Fruit fly (Drosophila melanogaster): ENCODE measurements around the gene Usf.

Gene Usf

DNA sequence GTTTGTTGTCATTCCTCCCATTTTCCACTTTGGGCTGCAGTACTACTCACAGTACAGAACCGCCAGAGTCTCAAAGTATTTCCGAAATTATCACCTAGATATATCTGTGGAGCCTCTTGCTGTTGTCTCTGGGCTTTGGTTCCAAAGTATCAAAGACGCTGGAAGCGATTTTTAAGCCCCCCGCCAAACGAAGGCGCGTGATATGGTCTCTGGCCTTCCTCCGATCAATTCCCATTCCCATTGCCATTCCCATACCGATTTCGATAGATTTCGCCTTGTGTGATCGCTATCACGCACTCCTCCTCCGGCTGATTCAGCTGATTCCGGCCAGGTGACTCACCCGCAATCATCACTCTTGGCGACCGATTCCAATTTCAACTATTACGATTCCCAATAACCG, 39.0 kb upstream of the Usf start:
- TF ChIP-seq CG8159 (tag; optimal IDR thresholded peaks at IDR 0.05) (no peak), Pif1A (GFP tag; optimal IDR thresholded peaks at IDR 0.05) (no peak), CG13204 (GFP tag; optimal IDR thresholded peaks at IDR 0.05) (no peak), CG12605 (GFP tag; IDR thresholded peaks at IDR 0.05) (no peak), CG32121 (GFP tag; IDR thresholded peaks at IDR 0.05) (no peak), CG9948 (tag; optimal IDR thresholded peaks at IDR 0.05) (no peak), CG14655 (GFP tag; optimal IDR thresholded peaks at IDR 0.05) (no peak), CG8301 (tag; optimal IDR thresholded peaks at IDR 0.05) (no peak), Snoo (tag; optimal IDR thresholded peaks at IDR 0.05) (no peak), Ets98B (GFP tag; IDR thresholded peaks at IDR 0.05) (no peak)

DNA sequence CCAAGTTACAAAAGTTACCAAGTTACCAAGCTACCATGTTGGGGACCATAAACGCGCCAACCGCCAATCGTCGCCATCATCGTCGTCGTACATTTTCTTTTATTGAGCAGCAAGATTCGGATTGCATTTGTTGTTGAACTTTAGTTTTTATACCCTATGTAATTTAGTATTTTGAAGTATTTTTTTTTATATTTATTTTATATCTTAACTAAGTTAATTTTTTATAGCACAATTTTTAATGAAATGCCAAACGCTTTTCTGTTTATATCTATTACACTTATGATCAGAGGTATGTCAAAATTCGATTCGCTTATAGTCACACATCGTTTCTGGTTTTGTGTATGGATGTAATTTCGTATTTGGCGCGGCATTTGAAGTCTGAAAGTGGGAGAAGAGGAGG, 33.8 kb upstream of the Usf start:
- TF ChIP-seq CG13204 (GFP tag; optimal IDR thresholded peaks at IDR 0.05) (no peak), CG8301 (tag; optimal IDR thresholded peaks at IDR 0.05) (peak; percentile 35), CG4496 (GFP tag; IDR thresholded peaks at IDR 0.05) (no peak), CG10348 (GFP tag; IDR thresholded peaks at IDR 0.05) (no peak), Pif1A (GFP tag; optimal IDR thresholded peaks at IDR 0.05) (no peak), Ets98B (GFP tag; IDR thresholded peaks at IDR 0.05) (0 out of 2 replicates have a peak, but pooled peaks have one; percentile 31), CG8159 (tag; optimal IDR thresholded peaks at IDR 0.05) (no peak), CG14655 (GFP tag; optimal IDR thresholded peaks at IDR 0.05) (peak; percentile 23), fd96Ca (GFP tag; IDR thresholded peaks at IDR 0.05) (no peak), CG32121 (GFP tag; IDR thresholded peaks at IDR 0.05) (no peak), CG17806 (tag; optimal IDR thresholded peaks at IDR 0.05) (no peak), CG34367 (tag; optimal IDR thresholded peaks at IDR 0.05) (no peak)

DNA sequence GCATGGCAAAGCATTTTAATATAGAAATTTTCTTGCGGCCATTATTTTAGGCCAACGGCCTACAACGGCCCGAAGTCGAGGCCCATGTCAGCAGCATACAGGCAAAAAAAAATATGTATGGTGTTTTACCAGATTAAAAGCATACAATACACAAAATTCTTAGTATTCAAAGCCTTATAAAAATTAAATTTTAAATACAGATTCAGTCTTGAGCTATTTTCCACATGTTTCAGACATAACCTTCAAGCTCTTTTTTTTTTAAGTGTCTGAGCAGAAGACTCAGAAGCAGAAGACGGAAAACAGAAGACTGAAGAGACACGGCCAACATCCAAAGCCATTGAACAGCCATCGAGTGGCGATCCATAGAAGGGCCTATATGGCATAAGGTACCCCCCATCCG, 33.2 kb upstream of the Usf start:
- TF ChIP-seq CG9948 (tag; optimal IDR thresholded peaks at IDR 0.05) (peak; percentile 20), CG10348 (GFP tag; IDR thresholded peaks at IDR 0.05) (no peak), EcR (GFP tag; optimal IDR thresholded peaks at IDR 0.05) (no peak), CG12605 (GFP tag; IDR thresholded peaks at IDR 0.05) (no peak), CG8159 (tag; optimal IDR thresholded peaks at IDR 0.05) (peak; percentile 9), CG15710 (tag; optimal IDR thresholded peaks at IDR 0.05) (peak; percentile 4), CG14655 (GFP tag; optimal IDR thresholded peaks at IDR 0.05) (peak; percentile 31), rn (GFP tag; IDR thresholded peaks at IDR 0.05) (no peak)

DNA sequence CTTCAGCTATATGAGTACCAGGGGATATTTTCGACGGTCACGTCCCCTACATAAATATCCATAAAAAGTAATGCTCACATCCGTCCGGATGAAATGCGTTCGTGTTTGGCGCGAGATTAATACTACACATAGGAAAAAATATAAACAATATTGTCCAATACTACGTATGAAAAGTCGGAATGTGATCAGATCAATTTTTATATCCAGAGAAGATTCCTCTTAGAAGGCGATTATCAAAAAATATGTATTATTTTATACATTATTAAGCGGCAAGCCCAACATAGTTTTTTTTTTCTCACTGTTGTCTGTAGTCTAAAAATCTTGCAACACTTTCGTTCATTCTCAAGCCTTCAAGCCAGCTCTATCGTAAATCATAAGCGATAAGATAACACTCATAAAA, 25.4 kb upstream of the Usf start:
- TF ChIP-seq Pif1B (GFP tag; optimal IDR thresholded peaks at IDR 0.05) (no peak), CG8159 (tag; optimal IDR thresholded peaks at IDR 0.05) (peak; percentile 27), gl (tag; optimal IDR thresholded peaks at IDR 0.05) (no peak)

dm6 chrX:4571829-4572228, 23.2 kb upstream of the Usf start, which contains the start of gene CG12684:
Gene CG12684, minus strand, starts transcription at chrX:4571929.
- TF ChIP-seq CG8159 (tag; optimal IDR thresholded peaks at IDR 0.05) = no peak

DNA sequence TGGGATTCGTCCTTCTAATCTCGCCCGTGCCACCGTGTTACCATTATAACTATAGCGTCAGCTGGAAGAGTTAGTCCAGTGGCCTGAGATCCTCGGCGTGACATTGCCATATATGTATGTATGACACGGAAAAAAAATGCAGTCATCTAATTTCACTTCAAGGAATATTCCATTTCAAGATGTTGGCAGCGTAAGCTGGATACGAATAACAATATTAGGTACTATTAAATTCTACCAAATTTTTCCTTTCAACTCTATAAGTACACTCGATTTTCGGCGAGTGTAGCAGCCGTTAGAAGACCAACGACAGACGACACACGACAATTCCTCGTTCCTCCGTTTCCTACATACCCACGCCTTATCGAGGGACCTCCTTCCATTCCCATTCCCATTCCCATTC, 16.4 kb upstream of the Usf start:
- TF ChIP-seq CG32121 (GFP tag; IDR thresholded peaks at IDR 0.05) (no peak), EcR (GFP tag; optimal IDR thresholded peaks at IDR 0.05) (no peak)

DNA sequence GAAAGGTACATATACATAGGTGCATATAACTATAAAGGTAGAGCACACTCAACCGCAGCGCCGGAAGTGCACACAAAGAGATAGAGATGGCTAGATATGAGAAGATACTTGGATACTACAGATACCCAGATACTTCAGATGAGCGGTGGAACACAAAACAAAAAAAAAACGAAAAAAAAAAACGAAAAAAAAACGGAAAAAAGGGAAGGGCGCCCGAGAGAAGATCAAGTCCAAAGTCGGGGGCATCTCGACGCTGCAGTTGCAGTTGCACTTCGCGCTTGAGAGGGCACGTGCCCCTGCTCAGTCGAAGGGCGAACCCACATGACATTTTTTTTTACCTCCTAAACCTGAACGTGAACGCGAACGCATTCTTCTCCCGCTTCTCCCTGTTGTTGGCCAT, 15.4 kb upstream of the Usf start:
- TF ChIP-seq Pif1B (GFP tag; optimal IDR thresholded peaks at IDR 0.05) (no peak), CG13204 (GFP tag; optimal IDR thresholded peaks at IDR 0.05) (peak; percentile 2), CG15710 (tag; optimal IDR thresholded peaks at IDR 0.05) (no peak)

DNA sequence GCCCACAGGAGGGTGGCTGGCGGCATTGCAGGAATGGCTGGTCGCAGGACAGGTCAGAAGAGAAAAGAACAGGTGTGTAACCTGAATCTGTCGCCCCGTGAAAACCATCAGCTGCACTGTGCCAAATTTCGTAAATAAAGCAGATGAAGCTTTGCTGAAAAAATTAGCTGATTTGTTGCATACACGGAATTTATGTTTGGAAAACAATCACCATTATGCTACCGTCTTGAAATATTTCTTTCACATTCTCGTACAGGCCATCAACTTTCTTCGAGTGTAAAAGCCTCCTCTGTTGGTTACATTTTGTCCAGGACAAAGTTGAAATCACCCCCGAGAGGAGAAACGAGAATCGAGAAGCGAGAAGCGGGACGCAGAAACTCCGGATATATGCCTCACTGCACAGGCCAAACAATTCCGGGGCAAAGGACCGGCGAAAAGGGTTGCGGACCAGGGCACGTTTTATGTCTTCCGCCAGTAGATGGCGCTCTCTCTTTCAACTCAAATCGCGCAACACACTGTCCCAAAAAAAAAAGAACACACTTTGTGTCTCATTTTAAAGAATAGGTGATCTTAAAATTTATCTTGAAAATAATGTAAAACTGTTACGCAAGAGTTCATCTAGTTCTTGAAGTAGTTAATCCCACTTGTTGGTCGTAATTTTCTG, 11.7 kb upstream of the Usf start:
- TF ChIP-seq D1 (tag; optimal IDR thresholded peaks at IDR 0.05) (no peak), CG17806 (tag; optimal IDR thresholded peaks at IDR 0.05) (peak; percentile 27), CG4496 (GFP tag; IDR thresholded peaks at IDR 0.05) (no peak), rn (GFP tag; IDR thresholded peaks at IDR 0.05) (no peak), CG15710 (tag; optimal IDR thresholded peaks at IDR 0.05) (peak; percentile 17), CG14655 (GFP tag; optimal IDR thresholded peaks at IDR 0.05) (no peak), CG32121 (GFP tag; IDR thresholded peaks at IDR 0.05) (no peak), Snoo (tag; optimal IDR thresholded peaks at IDR 0.05) (no peak), fd96Ca (GFP tag; IDR thresholded peaks at IDR 0.05) (no peak), CG8301 (tag; optimal IDR thresholded peaks at IDR 0.05) (no peak), EcR (GFP tag; optimal IDR thresholded peaks at IDR 0.05) (no peak), Pif1A (GFP tag; optimal IDR thresholded peaks at IDR 0.05) (no peak), Ets98B (GFP tag; IDR thresholded peaks at IDR 0.05) (no peak), CG13204 (GFP tag; optimal IDR thresholded peaks at IDR 0.05) (no peak), Pif1B (GFP tag; optimal IDR thresholded peaks at IDR 0.05) (no peak), gl (tag; optimal IDR thresholded peaks at IDR 0.05) (no peak), CG12605 (GFP tag; IDR thresholded peaks at IDR 0.05) (no peak), CG10348 (GFP tag; IDR thresholded peaks at IDR 0.05) (no peak), CG9948 (tag; optimal IDR thresholded peaks at IDR 0.05) (no peak), CG34367 (tag; optimal IDR thresholded peaks at IDR 0.05) (no peak), CG8159 (tag; optimal IDR thresholded peaks at IDR 0.05) (peak; percentile 42)
